Fruit fly (Drosophila melanogaster) whole organism, adult: Measurements from ENCODE around the gene Sf3b3.

Experiments
- CG11617 ChIP-seq: fragments of 200-800 bp; sonication (Bioruptor generic); optimal IDR thresholded peaks from 2 replicates; lab custom pipeline; 2017; ENCODE audit warnings: mild to moderate bottlenecking, missing biosample characterization, missing genetic modification reagents, missing genetic modification characterization
- CG14711 ChIP-seq: fragments of 200-800 bp; sonication (Bioruptor generic); optimal IDR thresholded peaks from 2 replicates; lab custom pipeline; 2018; ENCODE audit warnings: missing biosample characterization, mild to moderate bottlenecking, missing genetic modification characterization, moderate library complexity
- CG33017 ChIP-seq: fragments of 200-800 bp; sonication (Bioruptor generic); optimal IDR thresholded peaks from 2 replicates; lab custom pipeline; 2018; ENCODE audit warnings: missing biosample characterization, mild to moderate bottlenecking, missing genetic modification characterization, moderate library complexity
- CG7101 ChIP-seq: fragments of 200-800 bp; sonication (Bioruptor generic); optimal IDR thresholded peaks from 2 replicates; lab custom pipeline; 2018; ENCODE audit warnings: missing biosample characterization, mild to moderate bottlenecking, missing genetic modification characterization, moderate library complexity
- Clk ChIP-seq: fragments of 200-800 bp; sonication (Bioruptor generic); optimal IDR thresholded peaks from 2 replicates; lab custom pipeline; 2017; ENCODE audit warnings: missing biosample characterization, missing genetic modification characterization
- Hr96 ChIP-seq: fragments of 200-800 bp; sonication (Bioruptor generic); optimal IDR thresholded peaks from 2 replicates; lab custom pipeline; 2016; ENCODE audit warnings: missing biosample characterization, missing genetic modification characterization
- Mnt ChIP-seq: fragments of 200-800 bp; sonication (Bioruptor generic); optimal IDR thresholded peaks from 2 replicates; lab custom pipeline; 2016; ENCODE audit warnings: missing biosample characterization, mild to moderate bottlenecking, missing genetic modification characterization
- bab1 ChIP-seq: fragments of 200-800 bp; sonication (Bioruptor generic); optimal IDR thresholded peaks from 3 replicates; lab custom pipeline; 2019; ENCODE audit warnings: missing biosample characterization, mild to moderate bottlenecking, missing genetic modification characterization, moderate library complexity
- cnc ChIP-seq, 2 experiments: fragments of >200 bp; optimal IDR thresholded peaks; 2 replicates each; lab custom pipeline; 2017
- kay ChIP-seq: fragments of 200-800 bp; sonication (Bioruptor generic); peaks from one replicate; lab custom pipeline; 2016; ENCODE audit warnings: missing biosample characterization, missing genetic modification characterization, borderline replicate concordance
- ovo ChIP-seq: fragments of 200-800 bp; sonication (Bioruptor generic); optimal IDR thresholded peaks from 2 replicates; lab custom pipeline; 2016; ENCODE audit warnings: missing biosample characterization, missing genetic modification characterization
- pad ChIP-seq: fragments of 200-800 bp; sonication (Bioruptor generic); optimal IDR thresholded peaks from 3 replicates; lab custom pipeline; 2017; ENCODE audit warnings: missing biosample characterization, missing genetic modification characterization, mild to moderate bottlenecking, moderate library complexity, missing genetic modification reagents
- tj ChIP-seq: fragments of 200-800 bp; sonication (Bioruptor generic); optimal IDR thresholded peaks from 3 replicates; lab custom pipeline; 2017; ENCODE audit warnings: missing biosample characterization, mild to moderate bottlenecking, missing genetic modification characterization, moderate library complexity

- TF ChIP-seq pad (GFP tag; lab: Kevin White, UChicago) = no peak
- TF ChIP-seq cnc (optimal IDR thresholded peaks at IDR 0.05; lab: Kevin White, UChicago) = no peak
- TF ChIP-seq ovo (GFP tag; lab: Kevin White, UChicago) = no peak
- TF ChIP-seq bab1 = peak; percentile 38
- peak; percentile 27 for TF ChIP-seq CG33017 (tag; lab: Kevin White, UChicago)
- TF ChIP-seq tj (GFP tag; lab: Kevin White, UChicago) = peak; percentile 69
- no peak for TF ChIP-seq Mnt (GFP tag; lab: Kevin White, UChicago)
- no peak for TF ChIP-seq Clk (GFP tag; lab: Kevin White, UChicago)
- TF ChIP-seq CG14711 (tag; lab: Kevin White, UChicago) = peak; percentile 45
- TF ChIP-seq CG7101 = peak; percentile 51
- no peak for TF ChIP-seq kay (GFP tag; lab: Kevin White, UChicago)
- no peak for TF ChIP-seq CG11617 (GFP tag; lab: Kevin White, UChicago)
- no peak for TF ChIP-seq Hr96 (GFP tag; lab: Kevin White, UChicago)
These were observed 55.9 kb downstream of the Sf3b3 start for dm6 chr3L:777299-777699.
